Fruit fly (Drosophila melanogaster): ENCODE results near the gene CG3226.

The CG3226 gene

DNA sequence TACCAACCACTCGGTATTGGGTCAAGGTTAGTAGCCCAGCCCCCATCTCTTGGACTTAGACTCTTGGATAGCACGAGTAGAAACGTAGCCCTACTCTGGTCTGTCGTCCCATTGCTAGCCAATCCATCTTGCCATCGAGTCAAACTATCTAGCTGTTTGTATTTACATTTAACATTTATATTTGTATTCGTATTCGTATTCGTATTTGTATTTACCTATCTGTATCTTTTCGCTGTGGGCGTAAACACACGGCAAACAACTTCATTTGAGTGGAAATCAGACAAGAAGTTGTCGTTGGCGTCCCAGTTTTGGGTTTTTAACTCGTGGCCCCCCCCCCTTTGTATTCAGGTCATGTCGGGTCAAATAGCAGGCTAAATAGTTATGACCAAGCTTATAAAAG lies 39.8 kb downstream of the CG3226 start (continued):
- TF ChIP-seq NC2α (GFP tag; optimal IDR thresholded peaks at IDR 0.05), result no peak
- peak; percentile 44 for TF ChIP-seq Kr (GFP tag; optimal IDR thresholded peaks at IDR 0.05)
- no peak for TF ChIP-seq Ets97D (GFP tag; optimal IDR thresholded peaks at IDR 0.05)
- no peak for TF ChIP-seq otp (GFP tag; IDR thresholded peaks at IDR 0.05)
- TF ChIP-seq Pdp1 (GFP tag; optimal IDR thresholded peaks at IDR 0.05), result peak in 1 of 2 experiments; percentile 15
- no peak for TF ChIP-seq hth (optimal IDR thresholded peaks at IDR 0.05)
- TF ChIP-seq Meics (GFP tag; optimal IDR thresholded peaks at IDR 0.05), result peak; percentile 50
- no peak for TF ChIP-seq Tbp (GFP tag; optimal IDR thresholded peaks at IDR 0.05)
- no peak for TF ChIP-seq CG6175 (GFP tag; IDR thresholded peaks at IDR 0.05)
- no peak for TF ChIP-seq fu2 (GFP tag; optimal IDR thresholded peaks at IDR 0.05)
- no peak for TF ChIP-seq eve (GFP tag; optimal IDR thresholded peaks at IDR 0.05)
- TF ChIP-seq HLH3B (GFP tag; IDR thresholded peaks at IDR 0.05), result no peak; the same call in 1 of the 2 replicates
- TF ChIP-seq fd3F (GFP tag; optimal IDR thresholded peaks at IDR 0.05), result peak; percentile 25
- TF ChIP-seq CG8089 (GFP tag; optimal IDR thresholded peaks at IDR 0.05), result peak; percentile 36
- TF ChIP-seq CG10274 (GFP tag; optimal IDR thresholded peaks at IDR 0.05), result peak; percentile 4
- TF ChIP-seq cg (GFP tag; optimal IDR thresholded peaks at IDR 0.05), result peak; percentile 28
- peak; percentile 45 for TF ChIP-seq CG2202 (tag; optimal IDR thresholded peaks at IDR 0.05)
- TF ChIP-seq CG4282 (GFP tag; optimal IDR thresholded peaks at IDR 0.05), result no peak
- TF ChIP-seq Blimp-1 (GFP tag; optimal IDR thresholded peaks at IDR 0.05), result peak; percentile 36
- TF ChIP-seq CG3838 (GFP tag; optimal IDR thresholded peaks at IDR 0.05), result no peak
- TF ChIP-seq D19B (GFP tag; optimal IDR thresholded peaks at IDR 0.05), result no peak
- peak; percentile 29 for TF ChIP-seq CG5180 (GFP tag; optimal IDR thresholded peaks at IDR 0.05)
- no peak for TF ChIP-seq CG7357 (GFP tag; IDR thresholded peaks at IDR 0.05)
- peak; percentile 24 for TF ChIP-seq dmrt99B (tag; optimal IDR thresholded peaks at IDR 0.05)
- TF ChIP-seq p53 (GFP tag; optimal IDR thresholded peaks at IDR 0.05), result no peak
- no peak for TF ChIP-seq CG10267 (tag; optimal IDR thresholded peaks at IDR 0.05)
- TF ChIP-seq dmrt11E (tag; optimal IDR thresholded peaks at IDR 0.05), result peak; percentile 58
- TF ChIP-seq tll (GFP tag; optimal IDR thresholded peaks at IDR 0.05), result no peak
- no peak for TF ChIP-seq Bteb2 (GFP tag; optimal IDR thresholded peaks at IDR 0.05)
- TF ChIP-seq Lim3 (GFP tag; IDR thresholded peaks at IDR 0.05), result no peak
- TF ChIP-seq lbe (GFP tag; optimal IDR thresholded peaks at IDR 0.05), result no peak
- TF ChIP-seq lilli (GFP tag; optimal IDR thresholded peaks at IDR 0.05), result no peak
- TF ChIP-seq CG13296 (GFP tag; optimal IDR thresholded peaks at IDR 0.05), result peak; percentile 53
- no peak for TF ChIP-seq ci (GFP tag; IDR thresholded peaks at IDR 0.05)
- TF ChIP-seq salm (tag; optimal IDR thresholded peaks at IDR 0.05), result peak; percentile 62
- TF ChIP-seq org-1 (GFP tag; optimal IDR thresholded peaks at IDR 0.05), result peak; percentile 47
- TF ChIP-seq usp (GFP tag; optimal IDR thresholded peaks at IDR 0.05), result no peak
- TF ChIP-seq Hey (tag; optimal IDR thresholded peaks at IDR 0.05), result peak; percentile 54
- no peak for TF ChIP-seq crol (GFP tag; IDR thresholded peaks at IDR 0.05)

DNA sequence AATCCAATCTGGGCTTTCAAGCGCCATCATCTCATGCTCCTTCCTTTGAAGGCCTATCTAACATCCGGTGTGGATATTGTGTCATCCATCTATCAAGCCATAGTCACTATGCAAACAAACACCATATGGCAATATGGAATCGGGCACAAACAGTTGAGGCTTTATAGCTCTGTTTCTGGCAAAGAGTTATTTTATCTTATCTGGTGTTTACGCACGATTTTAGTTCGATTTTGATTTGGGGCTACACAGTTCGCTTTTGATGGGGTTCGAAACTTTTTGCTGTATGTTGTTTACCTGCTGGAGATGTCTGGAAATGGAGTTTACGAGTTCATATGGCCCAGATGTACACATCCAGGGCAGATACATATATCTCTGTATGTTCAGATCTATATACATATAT lies 40.5 kb downstream of the CG3226 start:
- TF ChIP-seq CG8290 (GFP tag; optimal IDR thresholded peaks at IDR 0.05) (no peak), CG8290 (tag; optimal IDR thresholded peaks at IDR 0.05) (peak in 1 of 2 experiments; percentile 5), vfl (GFP tag; optimal IDR thresholded peaks at IDR 0.05) (no peak), Pdp1 (GFP tag; optimal IDR thresholded peaks at IDR 0.05) (peak in 1 of 2 experiments; percentile 25), MTF-1 (GFP tag; optimal IDR thresholded peaks at IDR 0.05; ENCODE audit: borderline replicate concordance) (no peak), jigr1 (GFP tag; IDR thresholded peaks at IDR 0.05) (no peak), esg (GFP tag; conservative IDR thresholded peaks at IDR 0.05) (no peak), Optix (GFP tag; IDR thresholded peaks at IDR 0.05) (no peak), CG15073 (GFP tag; optimal IDR thresholded peaks at IDR 0.05) (no peak), CG31441 (GFP tag; IDR thresholded peaks at IDR 0.05) (no peak), eve (GFP tag; optimal IDR thresholded peaks at IDR 0.05) (peak in 1 of 2 experiments; percentile 23), Fer1 (GFP tag; optimal IDR thresholded peaks at IDR 0.05) (peak; percentile 2), Vsx1 (GFP tag; optimal IDR thresholded peaks at IDR 0.05) (no peak), Med (GFP tag) (peak; percentile 72), caup (GFP tag; optimal IDR thresholded peaks at IDR 0.05; ENCODE audit: severe bottlenecking) (peak; percentile 25), Myb (GFP tag; optimal IDR thresholded peaks at IDR 0.05) (no peak), ap (GFP tag; IDR thresholded peaks at IDR 0.05) (no peak)

Data from whole organism, embryonic.